Worm (Caenorhabditis elegans) whole organism, late embryonic: ENCODE measurements around the gene miro-1.

ENCODE experiments used
- ama-1 ChIP-seq: fragments of 150-350 bp; optimal IDR thresholded peaks from 2 replicates; lab custom pipeline; 2014
- ceh-31 ChIP-seq: sonication (generic microtip); optimal IDR thresholded peaks from 2 replicates; lab custom pipeline; 2016; ENCODE audit warnings: missing genetic modification characterization, missing compliant biosample characterization
- ceh-45 ChIP-seq: fragments of 200-800 bp; sonication (Bioruptor generic); IDR thresholded peaks from 2 replicates; pipeline ENCODE4 v1.3.6; 2022; ENCODE audit warnings: missing genetic modification reagents, missing genetic modification characterization, missing compliant biosample characterization
- dmd-4 ChIP-seq: sonication (generic microtip); optimal IDR thresholded peaks from 2 replicates; lab custom pipeline; 2016; ENCODE audit warnings: borderline replicate concordance, missing genetic modification characterization, missing compliant biosample characterization
- fax-1 ChIP-seq: sonication (generic microtip); optimal IDR thresholded peaks from 2 replicates; lab custom pipeline; 2016; ENCODE audit warnings: missing genotype, missing genetic modification characterization, missing compliant biosample characterization
- madf-2 ChIP-seq: sonication (generic microtip); optimal IDR thresholded peaks from 2 replicates; lab custom pipeline; 2017; ENCODE audit warnings: missing genetic modification characterization, missing compliant biosample characterization
- nhr-11 ChIP-seq: fragments of 150-350 bp; optimal IDR thresholded peaks from 2 replicates; lab custom pipeline; 2014; ENCODE audit warnings: missing biosample characterization, missing genetic modification characterization
- pha-4 ChIP-seq: fragments of 150-350 bp; optimal IDR thresholded peaks from 2 replicates; lab custom pipeline; 2018; ENCODE audit warnings: missing biosample characterization, missing genetic modification reagents, missing genetic modification characterization
- sox-2 ChIP-seq: fragments of 200-800 bp; sonication (Bioruptor generic); IDR thresholded peaks from 2 replicates; pipeline ENCODE4 v1.3.6; 2022; ENCODE audit warnings: missing genetic modification reagents, missing genetic modification characterization, missing compliant biosample characterization

DNA sequence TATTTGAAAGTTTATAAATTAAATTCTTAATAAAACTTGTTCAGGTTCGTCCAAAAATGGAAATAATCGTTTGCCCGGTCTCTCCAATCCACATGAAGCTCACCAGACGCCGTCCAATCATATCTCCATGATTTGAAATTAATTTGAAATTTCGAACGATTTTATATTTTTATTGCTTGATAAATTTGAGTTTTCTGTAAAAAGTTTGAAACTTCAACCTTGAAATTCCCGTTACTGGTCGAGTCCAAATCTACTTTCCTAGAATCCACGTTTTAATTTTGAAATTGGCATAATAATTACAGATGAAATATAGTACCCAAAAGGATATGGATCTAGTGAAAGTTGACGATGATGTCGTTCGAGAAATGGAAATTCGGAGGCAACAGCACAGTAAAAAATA is 48.8 kb upstream of the miro-1 start, which contains the start of gene npp-26:
- TF ChIP-seq ama-1 (lab: Kevin White, UChicago) (no peak), fax-1 (tag; lab: Kevin White, UChicago) (no peak), nhr-11 (tag; lab: Kevin White, UChicago) (no peak), sox-2 (GFP tag; lab: Robert Waterston, UW) (no peak), dmd-4 (tag; lab: Kevin White, UChicago) (no peak), madf-2 (tag; lab: Kevin White, UChicago) (no peak), ceh-31 (tag; lab: Kevin White, UChicago) (no peak), pha-4 (no peak), ceh-45 (GFP tag; lab: Robert Waterston, UW) (no peak)
